Fruit fly (Drosophila melanogaster) whole organism, adult: ENCODE measurements around the gene CG10126.

Experiments
- CG11617 ChIP-seq: fragments of 200-800 bp; sonication (Bioruptor generic); optimal IDR thresholded peaks from 2 replicates; lab custom pipeline; 2017; ENCODE audit warnings: mild to moderate bottlenecking, missing biosample characterization, missing genetic modification reagents, missing genetic modification characterization
- CG12768 ChIP-seq: fragments of 200-800 bp; sonication (Bioruptor generic); optimal IDR thresholded peaks from 2 replicates; lab custom pipeline; 2017; ENCODE audit warnings: missing biosample characterization, missing genetic modification characterization, mild to moderate bottlenecking, moderate library complexity, missing genetic modification reagents
- CG14711 ChIP-seq: fragments of 200-800 bp; sonication (Bioruptor generic); optimal IDR thresholded peaks from 2 replicates; lab custom pipeline; 2018; ENCODE audit warnings: missing biosample characterization, mild to moderate bottlenecking, missing genetic modification characterization, moderate library complexity
- CG1620 ChIP-seq: fragments of 200-800 bp; sonication (Bioruptor generic); optimal IDR thresholded peaks from 2 replicates; lab custom pipeline; 2016; ENCODE audit warnings: missing biosample characterization, missing genetic modification characterization
- CG33017 ChIP-seq: fragments of 200-800 bp; sonication (Bioruptor generic); optimal IDR thresholded peaks from 2 replicates; lab custom pipeline; 2018; ENCODE audit warnings: missing biosample characterization, mild to moderate bottlenecking, missing genetic modification characterization, moderate library complexity
- CG5204 ChIP-seq: fragments of 200-800 bp; sonication (Bioruptor generic); optimal IDR thresholded peaks from 2 replicates; lab custom pipeline; 2016; ENCODE audit warnings: missing biosample characterization, missing genetic modification characterization
- CG7045 ChIP-seq: fragments of 200-800 bp; sonication (Bioruptor generic); optimal IDR thresholded peaks from 2 replicates; lab custom pipeline; 2017; ENCODE audit warnings: missing biosample characterization, mild to moderate bottlenecking, missing genetic modification characterization
- CG7101 ChIP-seq: fragments of 200-800 bp; sonication (Bioruptor generic); optimal IDR thresholded peaks from 2 replicates; lab custom pipeline; 2018; ENCODE audit warnings: missing biosample characterization, mild to moderate bottlenecking, missing genetic modification characterization, moderate library complexity
- Clk ChIP-seq: fragments of 200-800 bp; sonication (Bioruptor generic); optimal IDR thresholded peaks from 2 replicates; lab custom pipeline; 2017; ENCODE audit warnings: missing biosample characterization, missing genetic modification characterization
- Crg-1 ChIP-seq: fragments of 200-800 bp; sonication (Bioruptor generic); optimal IDR thresholded peaks from 2 replicates; lab custom pipeline; 2016; ENCODE audit warnings: missing biosample characterization, missing genetic modification characterization
- Hr96 ChIP-seq: fragments of 200-800 bp; sonication (Bioruptor generic); optimal IDR thresholded peaks from 2 replicates; lab custom pipeline; 2016; ENCODE audit warnings: missing biosample characterization, missing genetic modification characterization
- Mnt ChIP-seq: fragments of 200-800 bp; sonication (Bioruptor generic); optimal IDR thresholded peaks from 2 replicates; lab custom pipeline; 2016; ENCODE audit warnings: missing biosample characterization, mild to moderate bottlenecking, missing genetic modification characterization
- bab1 ChIP-seq: fragments of 200-800 bp; sonication (Bioruptor generic); optimal IDR thresholded peaks from 3 replicates; lab custom pipeline; 2019; ENCODE audit warnings: missing biosample characterization, mild to moderate bottlenecking, missing genetic modification characterization, moderate library complexity
- cic ChIP-seq: fragments of 200-800 bp; sonication (Bioruptor generic); optimal IDR thresholded peaks from 2 replicates; lab custom pipeline; 2017; ENCODE audit warnings: missing biosample characterization, mild to moderate bottlenecking, missing genetic modification characterization, moderate library complexity
- cnc ChIP-seq, 2 experiments: fragments of >200 bp; optimal IDR thresholded peaks; 2 replicates each; lab custom pipeline; 2017
- kay ChIP-seq: fragments of 200-800 bp; sonication (Bioruptor generic); peaks from one replicate; lab custom pipeline; 2016; ENCODE audit warnings: missing biosample characterization, missing genetic modification characterization, borderline replicate concordance
- ovo ChIP-seq: fragments of 200-800 bp; sonication (Bioruptor generic); optimal IDR thresholded peaks from 2 replicates; lab custom pipeline; 2016; ENCODE audit warnings: missing biosample characterization, missing genetic modification characterization
- pad ChIP-seq: fragments of 200-800 bp; sonication (Bioruptor generic); optimal IDR thresholded peaks from 3 replicates; lab custom pipeline; 2017; ENCODE audit warnings: missing biosample characterization, missing genetic modification characterization, mild to moderate bottlenecking, moderate library complexity, missing genetic modification reagents
- tj ChIP-seq: fragments of 200-800 bp; sonication (Bioruptor generic); optimal IDR thresholded peaks from 3 replicates; lab custom pipeline; 2017; ENCODE audit warnings: missing biosample characterization, mild to moderate bottlenecking, missing genetic modification characterization, moderate library complexity
- toe ChIP-seq: fragments of 200-800 bp; sonication (Bioruptor generic); optimal IDR thresholded peaks from 2 replicates; lab custom pipeline; 2016; ENCODE audit warnings: missing biosample characterization, missing genetic modification characterization

CG10126 gene

dm6 chr3R:12859146-12859545, at the start of gene CG10126:
CG10126 (minus strand) TSS chr3R:12859246.
- TF ChIP-seq CG14711 (tag; lab: Kevin White, UChicago) (no peak), ovo (GFP tag; lab: Kevin White, UChicago) (no peak), CG7045 (GFP tag; lab: Kevin White, UChicago) (no peak), CG1620 (no peak), Clk (GFP tag; lab: Kevin White, UChicago) (no peak), Crg-1 (GFP tag; lab: Kevin White, UChicago) (no peak), cnc (optimal IDR thresholded peaks at IDR 0.05; lab: Kevin White, UChicago) (no peak), kay (no peak), CG5204 (GFP tag; lab: Kevin White, UChicago) (no peak), Hr96 (GFP tag; lab: Kevin White, UChicago) (no peak), CG12768 (no peak), cic (GFP tag; lab: Kevin White, UChicago) (no peak)

- TF ChIP-seq Crg-1 (GFP tag; lab: Kevin White, UChicago) = no peak
Observed at dm6 chr3R:12891656-12892055, 32.6 kb upstream of the CG10126 start, which contains the start of gene d-cup. d-cup (plus strand) TSS chr3R:12891956.

DNA sequence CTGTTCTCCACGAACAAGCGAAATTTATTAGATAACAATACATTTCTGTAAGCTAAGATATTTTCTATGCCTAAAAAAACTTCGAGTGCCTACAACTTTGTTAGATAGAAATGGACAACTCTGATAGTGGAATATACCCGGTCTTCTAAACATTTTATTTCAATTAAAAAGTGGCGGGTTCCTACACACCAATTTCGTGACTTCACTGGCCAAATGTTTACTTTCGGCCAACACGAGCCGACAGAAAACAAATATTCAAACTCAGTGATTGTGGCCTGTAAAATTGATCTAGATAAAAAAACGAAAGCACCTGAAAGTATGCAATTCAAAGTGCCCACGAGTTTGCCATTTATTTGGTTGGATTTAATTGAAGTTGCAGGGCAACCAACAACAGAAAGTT, 967 bp downstream of the CG10126 start:
- TF ChIP-seq tj = no peak
- TF ChIP-seq kay = no peak
- no peak for TF ChIP-seq bab1 (GFP tag; lab: Kevin White, UChicago)
- no peak for TF ChIP-seq pad
- TF ChIP-seq CG7045 (GFP tag; lab: Kevin White, UChicago) = no peak

- TF ChIP-seq ovo (GFP tag; lab: Kevin White, UChicago) (no peak), Mnt (no peak), CG12768 (no peak), Crg-1 (GFP tag; lab: Kevin White, UChicago) (no peak), bab1 (GFP tag; lab: Kevin White, UChicago) (no peak), cic (GFP tag; lab: Kevin White, UChicago) (peak; percentile 41), kay (peak; percentile 83), CG7101 (tag; lab: Kevin White, UChicago) (no peak), pad (peak; percentile 75), Hr96 (GFP tag; lab: Kevin White, UChicago) (no peak), toe (no peak), CG33017 (no peak), CG1620 (no peak), CG14711 (tag; lab: Kevin White, UChicago) (no peak), CG5204 (GFP tag; lab: Kevin White, UChicago) (no peak), Clk (GFP tag; lab: Kevin White, UChicago) (no peak), CG11617 (no peak), CG7045 (GFP tag; lab: Kevin White, UChicago) (no peak)
Observed at dm6 chr3R:12857527-12857926, 1.5 kb downstream of the CG10126 start.

DNA sequence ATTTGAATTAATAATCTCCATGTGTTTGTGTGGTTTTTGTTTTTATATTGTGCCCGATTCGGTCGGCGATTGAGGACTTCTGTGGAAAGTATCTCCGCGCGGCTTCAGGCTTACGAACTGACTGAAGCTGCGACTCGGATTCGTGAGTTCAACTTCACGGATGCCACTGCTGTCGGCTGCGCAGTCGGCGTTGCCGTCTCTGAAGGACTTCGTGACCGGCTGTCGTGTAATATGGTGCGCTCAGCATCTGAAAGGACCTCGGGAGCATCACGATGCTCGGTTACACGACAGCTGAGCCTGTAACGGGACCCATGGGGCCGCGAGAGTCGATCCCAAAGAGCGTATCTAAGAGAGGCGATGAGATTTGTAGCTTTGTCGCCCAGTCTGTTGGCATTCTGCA, 10.7 kb downstream of the CG10126 start, which contains the start of gene beat-Va:
Gene beat-Va, minus strand, starts transcription at position 107 of the 400 bp plus-strand sequence.
- no peak for TF ChIP-seq toe
- no peak for TF ChIP-seq Hr96 (GFP tag; lab: Kevin White, UChicago)
- TF ChIP-seq CG33017 = no peak
- no peak for TF ChIP-seq pad
- TF ChIP-seq Mnt = no peak
- no peak for TF ChIP-seq ovo (GFP tag; lab: Kevin White, UChicago)
- TF ChIP-seq CG12768 = no peak
- no peak for TF ChIP-seq tj

DNA sequence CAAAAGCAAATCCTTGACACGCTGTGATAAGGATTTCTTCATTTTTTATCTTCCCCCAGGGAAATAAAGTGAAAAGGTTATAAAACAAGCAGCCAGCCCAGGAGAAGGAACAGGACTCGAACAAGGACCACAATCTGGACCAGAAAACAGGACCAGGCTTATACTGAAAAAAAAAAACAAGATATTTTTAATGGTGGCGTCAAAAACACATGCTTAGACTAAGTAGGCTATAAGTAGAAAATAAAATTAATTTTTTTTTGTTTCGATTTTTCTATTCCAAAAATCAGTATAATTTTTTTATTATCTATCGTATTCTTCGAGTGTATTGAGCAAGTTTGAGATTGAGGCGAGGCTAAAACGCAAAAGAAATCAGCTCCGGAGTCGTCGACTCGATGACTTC, 31.2 kb downstream of the CG10126 start:
- TF ChIP-seq cnc (optimal IDR thresholded peaks at IDR 0.05; lab: Kevin White, UChicago) (no peak), ovo (GFP tag; lab: Kevin White, UChicago) (no peak), pad (no peak), CG14711 (tag; lab: Kevin White, UChicago) (no peak), CG11617 (no peak), kay (no peak), CG12768 (no peak), bab1 (GFP tag; lab: Kevin White, UChicago) (no peak), toe (no peak)

DNA sequence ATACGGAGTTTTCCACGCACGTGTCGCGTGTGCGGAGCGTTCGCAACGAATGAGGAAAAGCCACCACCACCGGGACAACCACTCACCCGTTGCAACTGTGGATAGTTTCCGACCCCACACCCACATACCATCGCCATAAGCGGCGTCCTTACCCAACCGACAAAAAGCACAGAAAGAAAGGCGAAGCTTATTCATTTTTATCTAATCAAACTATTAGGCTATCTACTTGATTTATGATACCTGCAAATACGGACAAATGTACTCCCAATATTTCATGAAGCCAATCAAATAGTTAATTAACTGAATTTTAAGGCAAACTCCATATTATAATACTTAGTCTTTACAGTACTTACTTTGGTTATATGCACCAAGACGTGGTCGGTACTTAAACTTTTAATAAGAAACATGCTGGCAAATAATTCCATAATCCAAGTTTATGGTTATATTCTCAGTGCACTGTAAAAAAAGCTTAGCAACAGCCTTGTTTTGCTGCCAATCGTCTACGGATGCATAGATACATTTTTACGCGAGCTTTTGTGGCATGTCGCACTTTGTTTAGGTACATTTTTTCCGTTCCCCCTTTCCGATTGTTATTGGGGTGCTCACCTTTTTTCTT, 42.0 kb downstream of the CG10126 start, which contains the start of gene CG31345:
Gene CG31345, minus strand, starts transcription at position 51 of the 616 bp plus-strand sequence.
- TF ChIP-seq CG14711 (tag; lab: Kevin White, UChicago) (no peak), toe (peak; percentile 39), CG5204 (GFP tag; lab: Kevin White, UChicago) (no peak), tj (no peak), Crg-1 (GFP tag; lab: Kevin White, UChicago) (no peak), pad (no peak)
